Fruit fly (Drosophila melanogaster) whole organism, embryonic: ENCODE data around the gene CG12012.

Experiments
- Bteb2 ChIP-seq: fragments of 200-800 bp; sonication (Bioruptor generic); optimal IDR thresholded peaks from 2 replicates; lab custom pipeline; 2016; ENCODE audit warnings: missing biosample characterization, missing genetic modification characterization
- C15 ChIP-seq: fragments of 200-800 bp; sonication (Bioruptor generic); IDR thresholded peaks from 3 replicates; pipeline ENCODE4 v1.3.6; 2022; ENCODE audit warnings: missing biosample characterization, missing genetic modification characterization
- CG10147 ChIP-seq: fragments of 200-800 bp; sonication (Bioruptor generic); optimal IDR thresholded peaks from 2 replicates; lab custom pipeline; 2019; ENCODE audit warnings: missing biosample characterization, mild to moderate bottlenecking, missing genetic modification characterization, moderate library complexity
- CG10274 ChIP-seq: fragments of 200-800 bp; sonication (Bioruptor generic); optimal IDR thresholded peaks from 3 replicates; lab custom pipeline; 2017; ENCODE audit warnings: missing biosample characterization, mild to moderate bottlenecking, missing genetic modification characterization
- CG10979 ChIP-seq: fragments of 200-800 bp; sonication (Bioruptor generic); optimal IDR thresholded peaks from 2 replicates; lab custom pipeline; 2018; ENCODE audit warnings: missing biosample characterization, mild to moderate bottlenecking, missing genetic modification characterization, moderate library complexity
- CG12236 ChIP-seq: fragments of 200-800 bp; sonication (Bioruptor generic); optimal IDR thresholded peaks from 2 replicates; lab custom pipeline; 2016; ENCODE audit warnings: missing biosample characterization, missing genetic modification characterization
- CG12942 ChIP-seq: fragments of 200-800 bp; sonication (Bioruptor generic); optimal IDR thresholded peaks from 3 replicates; lab custom pipeline; 2016; ENCODE audit warnings: missing biosample characterization, missing genetic modification characterization
- CG13894 ChIP-seq: fragments of 200-800 bp; sonication (Bioruptor generic); optimal IDR thresholded peaks from 3 replicates; lab custom pipeline; 2018; ENCODE audit warnings: missing biosample characterization, mild to moderate bottlenecking, missing genetic modification characterization, moderate library complexity
- CG14014 ChIP-seq: fragments of 200-800 bp; sonication (Bioruptor generic); IDR thresholded peaks from 2 replicates; pipeline ENCODE4 v1.3.6; 2022; ENCODE audit warnings: missing biosample characterization, missing genetic modification characterization
- CG16863 ChIP-seq: fragments of 200-800 bp; sonication (Bioruptor generic); optimal IDR thresholded peaks from 3 replicates; lab custom pipeline; 2016; ENCODE audit warnings: missing biosample characterization, missing genetic modification characterization
- CG17385 ChIP-seq: fragments of 200-800 bp; sonication (Bioruptor generic); optimal IDR thresholded peaks from 3 replicates; lab custom pipeline; 2018; ENCODE audit warnings: missing biosample characterization, mild to moderate bottlenecking, missing genetic modification characterization
- CG17568 ChIP-seq: fragments of 200-800 bp; sonication (Bioruptor generic); optimal IDR thresholded peaks from 2 replicates; lab custom pipeline; 2018; ENCODE audit warnings: missing biosample characterization, mild to moderate bottlenecking, missing genetic modification characterization, moderate library complexity
- CG2129 ChIP-seq: fragments of 200-800 bp; sonication (Bioruptor generic); IDR thresholded peaks from 2 replicates; pipeline ENCODE4 v1.3.6; 2022; ENCODE audit warnings: missing biosample characterization, missing genetic modification characterization; ENCODE audit not compliant: partially characterized antibody
- CG4404 ChIP-seq: fragments of 200-800 bp; sonication (Bioruptor generic); IDR thresholded peaks from 2 replicates; pipeline ENCODE4 v1.3.6; 2022; ENCODE audit warnings: missing biosample characterization, missing genetic modification characterization
- CG4424 ChIP-seq: fragments of 200-800 bp; sonication (Bioruptor generic); optimal IDR thresholded peaks from 3 replicates; lab custom pipeline; 2016; ENCODE audit warnings: missing biosample characterization, missing genetic modification characterization
- CG4617 ChIP-seq: fragments of 200-800 bp; sonication (Bioruptor generic); optimal IDR thresholded peaks from 3 replicates; lab custom pipeline; 2016; ENCODE audit warnings: missing biosample characterization, missing genetic modification characterization, borderline replicate concordance
- CG9437 ChIP-seq: fragments of 200-800 bp; sonication (Bioruptor generic); optimal IDR thresholded peaks from 2 replicates; lab custom pipeline; 2018; ENCODE audit warnings: missing biosample characterization, mild to moderate bottlenecking, missing genetic modification characterization
- Dip3 ChIP-seq: fragments of 200-800 bp; sonication (Bioruptor generic); optimal IDR thresholded peaks from 3 replicates; lab custom pipeline; 2016; ENCODE audit warnings: missing biosample characterization, missing genetic modification characterization
- E2f2 ChIP-seq: fragments of 200-800 bp; sonication (Bioruptor generic); IDR thresholded peaks from 2 replicates; pipeline ENCODE4 v1.3.6; 2022; ENCODE audit warnings: missing biosample characterization, missing genetic modification characterization
- Eip74EF ChIP-seq, 2 experiments: fragments of 200-800 bp in 1 of 2; fragments of >200 bp in 1 of 2; sonication (Bioruptor generic) in 1 of 2; optimal IDR thresholded peaks; 2 replicates each; lab custom pipeline; 2017 to 2019; ENCODE audit warnings: missing biosample characterization in 2 of 2, missing genetic modification characterization in 2 of 2, mild to moderate bottlenecking in 1 of 2, moderate library complexity in 1 of 2
- Fer1 ChIP-seq: fragments of 200-800 bp; sonication (Bioruptor generic); optimal IDR thresholded peaks from 2 replicates; lab custom pipeline; 2017; ENCODE audit warnings: missing biosample characterization, mild to moderate bottlenecking, missing genetic modification characterization
- Fer3 ChIP-seq: fragments of 200-800 bp; sonication (Bioruptor generic); optimal IDR thresholded peaks from 2 replicates; lab custom pipeline; 2018; ENCODE audit warnings: missing biosample characterization, mild to moderate bottlenecking, missing genetic modification characterization, moderate library complexity
- NC2α ChIP-seq: fragments of 200-800 bp; sonication (Bioruptor generic); optimal IDR thresholded peaks from 2 replicates; lab custom pipeline; 2016; ENCODE audit warnings: missing biosample characterization, missing genetic modification characterization
- Nf-YA ChIP-seq: fragments of 200-800 bp; sonication (Bioruptor generic); IDR thresholded peaks from 2 replicates; pipeline ENCODE4 v1.3.6; 2022; ENCODE audit warnings: missing biosample characterization, missing genetic modification characterization
- Ptx1 ChIP-seq: fragments of 200-800 bp; sonication (Bioruptor generic); IDR thresholded peaks from 2 replicates; pipeline ENCODE4 v1.3.6; 2022; ENCODE audit warnings: missing biosample characterization, missing genetic modification characterization
- Side ChIP-seq: fragments of 200-800 bp; sonication (Bioruptor generic); optimal IDR thresholded peaks from 2 replicates; lab custom pipeline; 2016; ENCODE audit warnings: missing biosample characterization, missing genetic modification characterization
- Sox102F ChIP-seq: fragments of 200-800 bp; sonication (Bioruptor generic); optimal IDR thresholded peaks from 2 replicates; lab custom pipeline; 2018; ENCODE audit warnings: missing biosample characterization, mild to moderate bottlenecking, missing genetic modification characterization, moderate library complexity
- ara ChIP-seq: fragments of 200-800 bp; sonication (Bioruptor generic); IDR thresholded peaks from 2 replicates; pipeline ENCODE4 v1.3.6; 2022; ENCODE audit warnings: missing biosample characterization, missing genetic modification characterization
- ase ChIP-seq: fragments of 200-800 bp; sonication (Bioruptor generic); IDR thresholded peaks from 3 replicates; pipeline ENCODE4 v1.3.6; 2022; ENCODE audit warnings: missing biosample characterization, missing genetic modification characterization
- cas ChIP-seq: fragments of 200-800 bp; sonication (Bioruptor generic); IDR thresholded peaks from 2 replicates; pipeline ENCODE4 v1.3.6; 2022; ENCODE audit warnings: missing biosample characterization, missing genetic modification characterization
- dan ChIP-seq: fragments of 200-800 bp; sonication (Bioruptor generic); IDR thresholded peaks from 2 replicates; pipeline ENCODE4 v1.3.6; 2022; ENCODE audit warnings: missing biosample characterization, missing genetic modification characterization
- dpn ChIP-seq, 2 experiments: fragments of 200-800 bp; sonication (Bioruptor generic); optimal IDR thresholded peaks; 3 replicates each; lab custom pipeline; 2016; ENCODE audit warnings: missing biosample characterization in 2 of 2, missing genetic modification characterization in 2 of 2
- dysf ChIP-seq: fragments of 200-800 bp; sonication (Bioruptor generic); IDR thresholded peaks from 3 replicates; pipeline ENCODE4 v1.3.6; 2022; ENCODE audit warnings: missing biosample characterization, missing genetic modification characterization
- ems ChIP-seq: fragments of 200-800 bp; sonication (Bioruptor generic); optimal IDR thresholded peaks from 3 replicates; lab custom pipeline; 2016; ENCODE audit warnings: missing biosample characterization, missing genetic modification characterization
- exex ChIP-seq: fragments of 200-800 bp; sonication (Bioruptor generic); optimal IDR thresholded peaks from 4 replicates; lab custom pipeline; 2018; ENCODE audit warnings: missing biosample characterization, mild to moderate bottlenecking, missing genetic modification characterization, moderate library complexity
- fru ChIP-seq: fragments of >200 bp; optimal IDR thresholded peaks from 2 replicates; lab custom pipeline; 2017
- ham ChIP-seq: fragments of 200-800 bp; sonication (Bioruptor generic); IDR thresholded peaks from 2 replicates; pipeline ENCODE4 v1.3.6; 2022; ENCODE audit warnings: missing biosample characterization, missing genetic modification characterization
- hkb ChIP-seq, 2 experiments: fragments of 200-800 bp in 1 of 2; fragments of >200 bp in 1 of 2; sonication (Bioruptor generic) in 1 of 2; IDR thresholded peaks in 1 of 2; optimal IDR thresholded peaks in 1 of 2; 2 replicates each; pipeline versions ENCODE4 v1.3.6 to Lab custom; 2017 to 2022; ENCODE audit warnings: missing biosample characterization in 1 of 2, missing genetic modification characterization in 1 of 2
- inv ChIP-seq: fragments of 200-800 bp; sonication (Bioruptor generic); IDR thresholded peaks from 2 replicates; pipeline ENCODE4 v1.3.6; 2022; ENCODE audit warnings: missing biosample characterization, missing genetic modification characterization; ENCODE audit not compliant: partially characterized antibody
- jumu ChIP-seq: fragments of 200-800 bp; sonication (Bioruptor generic); optimal IDR thresholded peaks from 3 replicates; lab custom pipeline; 2016; ENCODE audit warnings: missing biosample characterization, missing genetic modification characterization
- mirr ChIP-seq: fragments of 200-800 bp; sonication (Bioruptor generic); optimal IDR thresholded peaks from 3 replicates; lab custom pipeline; 2018; ENCODE audit warnings: missing biosample characterization, mild to moderate bottlenecking, missing genetic modification characterization
- nmo ChIP-seq: fragments of 200-800 bp; sonication (Bioruptor generic); optimal IDR thresholded peaks from 2 replicates; lab custom pipeline; 2018; ENCODE audit warnings: missing biosample characterization, mild to moderate bottlenecking, missing genetic modification characterization, moderate library complexity
- prd ChIP-seq, 3 experiments: fragments of >200 bp in 2 of 3; fragments of 200-800 bp in 1 of 3; sonication (Bioruptor generic) in 1 of 3; optimal IDR thresholded peaks in 2 of 3; IDR thresholded peaks in 1 of 3; 2 replicates in 2 of 3; 3 replicates in 1 of 3; pipeline versions ENCODE4 v1.3.6 to Lab custom; 2017 to 2022; ENCODE audit warnings: missing biosample characterization in 1 of 3, missing genetic modification characterization in 1 of 3
- salm ChIP-seq: fragments of 200-800 bp; sonication (Bioruptor generic); optimal IDR thresholded peaks from 2 replicates; lab custom pipeline; 2018; ENCODE audit warnings: missing biosample characterization, mild to moderate bottlenecking, missing genetic modification characterization
- sim ChIP-seq: fragments of 200-800 bp; sonication (Bioruptor generic); IDR thresholded peaks from 2 replicates; pipeline ENCODE4 v1.3.6; 2022; ENCODE audit warnings: missing biosample characterization, missing genetic modification characterization
- slp2 ChIP-seq: fragments of 200-800 bp; sonication (Bioruptor generic); optimal IDR thresholded peaks from 2 replicates; lab custom pipeline; 2016; ENCODE audit warnings: missing biosample characterization, missing genetic modification characterization
- sug ChIP-seq: fragments of 200-800 bp; optimal IDR thresholded peaks from 2 replicates; lab custom pipeline; 2019; ENCODE audit warnings: missing biosample characterization, mild to moderate bottlenecking, missing genetic modification characterization, moderate library complexity
- tll ChIP-seq, 2 experiments: fragments of 200-800 bp in 1 of 2; fragments of >200 bp in 1 of 2; sonication (Bioruptor generic) in 1 of 2; optimal IDR thresholded peaks; 2 replicates each; lab custom pipeline; 2017 to 2019; ENCODE audit warnings: missing biosample characterization in 2 of 2, missing genetic modification characterization in 2 of 2, mild to moderate bottlenecking in 1 of 2, moderate library complexity in 1 of 2
- z ChIP-seq: fragments of 200-800 bp; sonication (Bioruptor generic); IDR thresholded peaks from 3 replicates; pipeline ENCODE4 v1.3.6; 2022; ENCODE audit warnings: missing biosample characterization, missing genetic modification characterization

Gene CG12012

dm6 chr3L:3382489-3382879, 5.9 kb downstream of the CG12012 start:
- peak; percentile 81 for TF ChIP-seq Nf-YA (GFP tag; lab: Robert Waterston, UW)
- peak; percentile 71 for TF ChIP-seq CG12942 (GFP tag; lab: Kevin White, UChicago)
- TF ChIP-seq Fer1, result peak; percentile 84
- peak; percentile 48; the same call in 1 of the 2 replicates for TF ChIP-seq E2f2 (GFP tag; lab: Robert Waterston, UW)
- peak; percentile 63 for TF ChIP-seq CG10274 (GFP tag; lab: Kevin White, UChicago)
- peak; percentile 46 for TF ChIP-seq exex (tag; lab: Kevin White, UChicago)
- TF ChIP-seq ara, result peak; percentile 81
- TF ChIP-seq prd (optimal IDR thresholded peaks at IDR 0.05; lab: Kevin White, UChicago), result no peak
- TF ChIP-seq prd (GFP tag; IDR thresholded peaks at IDR 0.05; lab: Robert Waterston, UW), result peak; percentile 91
- no peak for TF ChIP-seq inv (GFP tag; lab: Robert Waterston, UW)
- TF ChIP-seq Side (GFP tag; lab: Kevin White, UChicago), result peak; percentile 84
- peak; percentile 88 for TF ChIP-seq CG10147
- peak; percentile 82 for TF ChIP-seq CG17385 (GFP tag; lab: Kevin White, UChicago)
- peak; percentile 82 for TF ChIP-seq jumu (GFP tag; lab: Kevin White, UChicago)
- peak; percentile 73 for TF ChIP-seq CG16863
- 0 out of 2 replicates have a peak, but pooled peaks have one; percentile 37 for TF ChIP-seq dan
- TF ChIP-seq CG10979 (tag; lab: Kevin White, UChicago), result peak; percentile 92
- peak; percentile 90 for TF ChIP-seq sug (tag; lab: Kevin White, UChicago)
- TF ChIP-seq z, result peak; percentile 46; the same call in 1 of the 3 replicates
- TF ChIP-seq salm (tag; lab: Kevin White, UChicago), result peak; percentile 80
- TF ChIP-seq CG4404 (GFP tag; lab: Robert Waterston, UW), result peak; percentile 79
- TF ChIP-seq ase (GFP tag; lab: Robert Waterston, UW), result peak; percentile 61; the same call in 1 of the 3 replicates
- peak in 1 of 2 experiments; percentile 75 for TF ChIP-seq Eip74EF (GFP tag; optimal IDR thresholded peaks at IDR 0.05; lab: Kevin White, UChicago)
- TF ChIP-seq CG12236 (GFP tag; lab: Kevin White, UChicago), result peak; percentile 70
- peak; percentile 40 for TF ChIP-seq CG4617 (GFP tag; lab: Kevin White, UChicago)
- peak; percentile 69 for TF ChIP-seq CG9437 (GFP tag; lab: Kevin White, UChicago)
- TF ChIP-seq hkb (optimal IDR thresholded peaks at IDR 0.05; lab: Kevin White, UChicago), result no peak
- TF ChIP-seq hkb (GFP tag; IDR thresholded peaks at IDR 0.05; lab: Robert Waterston, UW), result peak; percentile 88
- TF ChIP-seq NC2α (GFP tag; lab: Kevin White, UChicago), result peak; percentile 60
- TF ChIP-seq C15 (GFP tag; lab: Robert Waterston, UW), result peak; percentile 78; the same call in 2 of the 3 replicates
- TF ChIP-seq Fer3 (tag; lab: Kevin White, UChicago), result peak; percentile 88
- TF ChIP-seq CG2129, result no peak
- TF ChIP-seq Dip3 (GFP tag; lab: Kevin White, UChicago), result peak; percentile 84
- TF ChIP-seq CG4424 (GFP tag; lab: Kevin White, UChicago), result peak; percentile 89
- TF ChIP-seq nmo, result peak; percentile 87
- TF ChIP-seq sim (GFP tag; lab: Robert Waterston, UW), result peak; percentile 75; the same call in 1 of the 2 replicates
- TF ChIP-seq Sox102F (GFP tag; lab: Kevin White, UChicago), result peak; percentile 87
- peak; percentile 61 for TF ChIP-seq slp2 (GFP tag; lab: Kevin White, UChicago)
- TF ChIP-seq ems, result peak; percentile 77
- no peak for TF ChIP-seq fru (lab: Kevin White, UChicago)
- TF ChIP-seq Bteb2 (GFP tag; lab: Kevin White, UChicago), result peak; percentile 78
- no peak for TF ChIP-seq tll (GFP tag; optimal IDR thresholded peaks at IDR 0.05; lab: Kevin White, UChicago)
- TF ChIP-seq dpn (GFP tag; optimal IDR thresholded peaks at IDR 0.05; lab: Kevin White, UChicago), result peak; percentile 76 to 80
- TF ChIP-seq Ptx1 (GFP tag; lab: Robert Waterston, UW), result peak; percentile 85
- TF ChIP-seq dysf (GFP tag; lab: Robert Waterston, UW), result peak; percentile 88
- peak; percentile 1 for TF ChIP-seq mirr
- TF ChIP-seq CG13894 (tag; lab: Kevin White, UChicago), result peak; percentile 93
- TF ChIP-seq CG17568 (GFP tag; lab: Kevin White, UChicago), result peak; percentile 71
- TF ChIP-seq ham (GFP tag; lab: Robert Waterston, UW), result no peak
- TF ChIP-seq cas (GFP tag; lab: Robert Waterston, UW), result peak; percentile 59; the same call in 1 of the 2 replicates
- TF ChIP-seq CG14014 (GFP tag; lab: Robert Waterston, UW), result peak; percentile 83
